Fruit fly (Drosophila melanogaster) whole organism, embryonic: Measurements from ENCODE around the gene prtp.

ENCODE experiments used
- ATbp ChIP-seq: fragments of 200-800 bp; sonication (Bioruptor generic); optimal IDR thresholded peaks from 2 replicates; lab custom pipeline; 2017; ENCODE audit warnings: missing biosample characterization, mild to moderate bottlenecking, missing genetic modification characterization, missing genetic modification reagents
- B-H1 ChIP-seq: fragments of 200-800 bp; sonication (Bioruptor generic); IDR thresholded peaks from 3 replicates; pipeline ENCODE4 v1.3.6; 2022; ENCODE audit warnings: missing biosample characterization, missing genetic modification characterization
- Blimp-1 ChIP-seq: fragments of 200-800 bp; sonication (Bioruptor generic); optimal IDR thresholded peaks from 3 replicates; lab custom pipeline; 2018; ENCODE audit warnings: missing biosample characterization, missing genetic modification characterization, mild to moderate bottlenecking, moderate library complexity, missing genetic modification reagents
- CG10209 ChIP-seq: fragments of 200-800 bp; sonication (Bioruptor generic); optimal IDR thresholded peaks from 3 replicates; lab custom pipeline; 2017; ENCODE audit warnings: missing biosample characterization, mild to moderate bottlenecking, missing genetic modification characterization, missing genetic modification reagents
- CG1024 ChIP-seq: fragments of 200-800 bp; sonication (Bioruptor generic); IDR thresholded peaks from 2 replicates; pipeline ENCODE4 v1.3.6; 2022; ENCODE audit warnings: missing biosample characterization, missing genetic modification characterization
- CG11504 ChIP-seq: fragments of 200-800 bp; sonication (Bioruptor generic); optimal IDR thresholded peaks from 3 replicates; lab custom pipeline; 2019; ENCODE audit warnings: missing biosample characterization, mild to moderate bottlenecking, missing genetic modification characterization, moderate library complexity
- CG12155 ChIP-seq: fragments of 200-800 bp; sonication (Bioruptor generic); optimal IDR thresholded peaks from 3 replicates; lab custom pipeline; 2016; ENCODE audit warnings: missing biosample characterization, missing genetic modification characterization
- CG13424 ChIP-seq: fragments of 200-800 bp; sonication (Bioruptor generic); optimal IDR thresholded peaks from 2 replicates; lab custom pipeline; 2019; ENCODE audit warnings: missing biosample characterization, mild to moderate bottlenecking, missing genetic modification characterization, moderate library complexity
- CG14014 ChIP-seq: fragments of 200-800 bp; sonication (Bioruptor generic); IDR thresholded peaks from 2 replicates; pipeline ENCODE4 v1.3.6; 2022; ENCODE audit warnings: missing biosample characterization, missing genetic modification characterization
- CG1529 ChIP-seq: fragments of 200-800 bp; sonication (Bioruptor generic); optimal IDR thresholded peaks from 3 replicates; lab custom pipeline; 2018; ENCODE audit warnings: missing biosample characterization, missing genetic modification characterization
- CG17328 ChIP-seq: fragments of 200-800 bp; sonication (Bioruptor generic); IDR thresholded peaks from 2 replicates; pipeline ENCODE4 v1.3.6; 2022; ENCODE audit warnings: missing biosample characterization, missing genetic modification characterization
- CG17612 ChIP-seq: fragments of 200-800 bp; sonication (Bioruptor generic); IDR thresholded peaks from 2 replicates; pipeline ENCODE4 v1.3.6; 2022; ENCODE audit warnings: missing biosample characterization, missing genetic modification characterization
- CG17912 ChIP-seq: fragments of 200-800 bp; sonication (Bioruptor generic); optimal IDR thresholded peaks from 2 replicates; lab custom pipeline; 2018; ENCODE audit warnings: missing biosample characterization, mild to moderate bottlenecking, missing genetic modification characterization
- CG2202 ChIP-seq: fragments of 200-800 bp; sonication (Bioruptor generic); optimal IDR thresholded peaks from 2 replicates; lab custom pipeline; 2018; ENCODE audit warnings: missing biosample characterization, mild to moderate bottlenecking, missing genetic modification characterization
- CG4820 ChIP-seq: fragments of 200-800 bp; sonication (Bioruptor generic); optimal IDR thresholded peaks from 3 replicates; lab custom pipeline; 2016; ENCODE audit warnings: missing biosample characterization, missing genetic modification characterization
- CG6272 ChIP-seq: fragments of 200-800 bp; sonication (Bioruptor generic); IDR thresholded peaks from 2 replicates; pipeline ENCODE4 v1.3.6; 2022; ENCODE audit warnings: missing biosample characterization, missing genetic modification characterization
- CG6854 ChIP-seq: fragments of 200-800 bp; sonication (Bioruptor generic); optimal IDR thresholded peaks from 3 replicates; lab custom pipeline; 2017; ENCODE audit warnings: missing biosample characterization, mild to moderate bottlenecking, missing genetic modification characterization
- CG7987 ChIP-seq: fragments of 200-800 bp; sonication (Bioruptor generic); optimal IDR thresholded peaks from 2 replicates; lab custom pipeline; 2018; ENCODE audit warnings: missing biosample characterization, mild to moderate bottlenecking, missing genetic modification characterization, moderate library complexity
- CG8944 ChIP-seq: fragments of 200-800 bp; sonication (Bioruptor generic); optimal IDR thresholded peaks from 3 replicates; lab custom pipeline; 2016; ENCODE audit warnings: missing biosample characterization, missing genetic modification characterization
- CG9932 ChIP-seq: fragments of 200-800 bp; sonication (Bioruptor generic); IDR thresholded peaks from 2 replicates; pipeline ENCODE4 v1.3.6; 2022; ENCODE audit warnings: missing biosample characterization, missing genetic modification characterization
- Chrac-16 ChIP-seq: fragments of 200-800 bp; sonication (Bioruptor generic); optimal IDR thresholded peaks from 3 replicates; lab custom pipeline; 2016; ENCODE audit warnings: missing biosample characterization, missing genetic modification characterization
- Dll ChIP-seq: fragments of 200-800 bp; sonication (Bioruptor generic); IDR thresholded peaks from 4 replicates; pipeline ENCODE4 v1.3.6; 2022; ENCODE audit warnings: missing biosample characterization, missing genetic modification characterization; ENCODE audit not compliant: partially characterized antibody
- Hsf ChIP-seq: fragments of 200-800 bp; sonication (Bioruptor generic); optimal IDR thresholded peaks from 3 replicates; lab custom pipeline; 2016; ENCODE audit warnings: missing biosample characterization, missing genetic modification characterization
- MESR4 ChIP-seq: fragments of 200-800 bp; sonication (Bioruptor generic); optimal IDR thresholded peaks from 2 replicates; lab custom pipeline; 2018; ENCODE audit warnings: missing biosample characterization, mild to moderate bottlenecking, missing genetic modification characterization, moderate library complexity
- Nf-YB ChIP-seq: fragments of 200-800 bp; sonication (Bioruptor generic); optimal IDR thresholded peaks from 3 replicates; lab custom pipeline; 2019; ENCODE audit warnings: missing biosample characterization, mild to moderate bottlenecking, missing genetic modification characterization, moderate library complexity
- Scr ChIP-seq: fragments of 200-800 bp; sonication (Bioruptor generic); IDR thresholded peaks from 2 replicates; pipeline ENCODE4 v1.3.6; 2022; ENCODE audit warnings: missing biosample characterization, missing genetic modification characterization; ENCODE audit not compliant: partially characterized antibody
- Sry-β ChIP-seq: fragments of 200-800 bp; sonication (Bioruptor generic); optimal IDR thresholded peaks from 2 replicates; lab custom pipeline; 2018; ENCODE audit warnings: missing biosample characterization, mild to moderate bottlenecking, missing genetic modification characterization, moderate library complexity
- TFAM ChIP-seq: fragments of 200-800 bp; sonication (Bioruptor generic); optimal IDR thresholded peaks from 2 replicates; lab custom pipeline; 2017; ENCODE audit warnings: missing biosample characterization, missing genetic modification characterization, inconsistent platforms
- Xrp1 ChIP-seq: fragments of 200-800 bp; sonication (Bioruptor generic); IDR thresholded peaks from 2 replicates; pipeline ENCODE4 v1.3.6; 2022; ENCODE audit warnings: missing biosample characterization, missing genetic modification characterization
- ase ChIP-seq: fragments of 200-800 bp; sonication (Bioruptor generic); IDR thresholded peaks from 3 replicates; pipeline ENCODE4 v1.3.6; 2022; ENCODE audit warnings: missing biosample characterization, missing genetic modification characterization
- chinmo ChIP-seq: fragments of 200-800 bp; sonication (Bioruptor generic); IDR thresholded peaks from 4 replicates; pipeline ENCODE4 v1.3.6; 2022; ENCODE audit warnings: missing biosample characterization, missing genetic modification characterization; ENCODE audit not compliant: partially characterized antibody
- ci ChIP-seq: fragments of 200-800 bp; sonication (Bioruptor generic); IDR thresholded peaks from 3 replicates; pipeline ENCODE4 v1.3.6; 2022; ENCODE audit warnings: missing biosample characterization, missing genetic modification characterization
- croc ChIP-seq: fragments of 200-800 bp; sonication (Bioruptor generic); conservative IDR thresholded peaks from 3 replicates; pipeline ENCODE4 v1.3.6; 2022; ENCODE audit warnings: missing biosample characterization, missing genetic modification characterization
- ftz-f1 ChIP-seq: fragments of 200-800 bp; sonication (Bioruptor generic); optimal IDR thresholded peaks from 2 replicates; lab custom pipeline; 2016; ENCODE audit warnings: missing biosample characterization, missing genetic modification characterization
- fu2 ChIP-seq: fragments of 200-800 bp; sonication (Bioruptor generic); optimal IDR thresholded peaks from 2 replicates; lab custom pipeline; 2016; ENCODE audit warnings: missing biosample characterization, missing genetic modification characterization
- gro ChIP-seq: fragments of 200-800 bp; sonication (Bioruptor generic); optimal IDR thresholded peaks from 2 replicates; lab custom pipeline; 2016; ENCODE audit warnings: missing biosample characterization, missing genetic modification characterization
- ind ChIP-seq: fragments of 200-800 bp; sonication (Bioruptor generic); optimal IDR thresholded peaks from 3 replicates; lab custom pipeline; 2016; ENCODE audit warnings: missing biosample characterization, missing genetic modification characterization
- lab ChIP-seq: fragments of 200-800 bp; sonication (Bioruptor generic); optimal IDR thresholded peaks from 3 replicates; lab custom pipeline; 2017; ENCODE audit warnings: missing biosample characterization, missing genetic modification characterization, mild to moderate bottlenecking, moderate library complexity, missing genetic modification reagents
- maf-S ChIP-seq: fragments of 200-800 bp; sonication (Bioruptor generic); optimal IDR thresholded peaks from 2 replicates; lab custom pipeline; 2016; ENCODE audit warnings: missing biosample characterization, missing genetic modification characterization
- nom ChIP-seq: fragments of 200-800 bp; sonication (Bioruptor generic); optimal IDR thresholded peaks from 2 replicates; lab custom pipeline; 2017; ENCODE audit warnings: missing biosample characterization, missing genetic modification characterization, mild to moderate bottlenecking, moderate library complexity, missing genetic modification reagents
- odd ChIP-seq: fragments of 200-800 bp; sonication (Bioruptor generic); optimal IDR thresholded peaks from 2 replicates; lab custom pipeline; 2017; ENCODE audit warnings: missing biosample characterization, mild to moderate bottlenecking, missing genetic modification characterization
- ranshi ChIP-seq: fragments of 200-800 bp; sonication (Bioruptor generic); IDR thresholded peaks from 2 replicates; pipeline ENCODE4 v1.3.6; 2022; ENCODE audit warnings: missing biosample characterization, missing genetic modification characterization
- run ChIP-seq: fragments of 200-800 bp; sonication (Bioruptor generic); optimal IDR thresholded peaks from 3 replicates; lab custom pipeline; 2018; ENCODE audit warnings: missing biosample characterization, mild to moderate bottlenecking, missing genetic modification characterization
- sens ChIP-seq: fragments of 200-800 bp; sonication (Bioruptor generic); peaks from one replicate; lab custom pipeline; 2016; ENCODE audit warnings: missing biosample characterization, missing genetic modification characterization
- seq ChIP-seq: fragments of 200-800 bp; sonication (Bioruptor generic); IDR thresholded peaks from 2 replicates; pipeline ENCODE4 v1.3.6; 2022; ENCODE audit warnings: missing biosample characterization, missing genetic modification characterization
- sima ChIP-seq: fragments of 200-800 bp; sonication (Bioruptor generic); optimal IDR thresholded peaks from 2 replicates; lab custom pipeline; 2016; ENCODE audit warnings: missing biosample characterization, missing genetic modification characterization
- slbo ChIP-seq: fragments of 200-800 bp; sonication (Bioruptor generic); IDR thresholded peaks from 2 replicates; pipeline ENCODE4 v1.3.6; 2022; ENCODE audit warnings: missing biosample characterization, missing genetic modification characterization
- sob ChIP-seq: fragments of 200-800 bp; sonication (Bioruptor generic); IDR thresholded peaks from 2 replicates; pipeline ENCODE4 v1.3.6; 2022; ENCODE audit warnings: missing biosample characterization, missing genetic modification characterization
- stwl ChIP-seq: fragments of 200-800 bp; sonication (Bioruptor generic); optimal IDR thresholded peaks from 3 replicates; lab custom pipeline; 2018; ENCODE audit warnings: missing biosample characterization, mild to moderate bottlenecking, missing genetic modification characterization, moderate library complexity
- zen ChIP-seq: fragments of 200-800 bp; sonication (Bioruptor generic); optimal IDR thresholded peaks from 3 replicates; lab custom pipeline; 2018; ENCODE audit warnings: missing biosample characterization, mild to moderate bottlenecking, missing genetic modification characterization, moderate library complexity
- zf30C ChIP-seq: fragments of 200-800 bp; sonication (Bioruptor generic); optimal IDR thresholded peaks from 3 replicates; lab custom pipeline; 2018; ENCODE audit warnings: missing biosample characterization, mild to moderate bottlenecking, missing genetic modification characterization

Gene prtp

dm6 chrX:11715263-11715659, 1.3 kb upstream of the prtp start, which contains the start of gene Amun (continued):
- TF ChIP-seq CG12155 (GFP tag; lab: Kevin White, UChicago) (no peak), nom (no peak), chinmo (no peak), CG17912 (no peak), CG2202 (no peak), TFAM (GFP tag; lab: Kevin White, UChicago) (no peak), stwl (no peak), CG4820 (GFP tag; lab: Kevin White, UChicago) (peak; percentile 97), CG13424 (no peak), Hsf (GFP tag; lab: Kevin White, UChicago) (peak; percentile 25), Dll (GFP tag; lab: Robert Waterston, UW) (no peak), CG10209 (GFP tag; lab: Kevin White, UChicago) (no peak), CG9932 (peak; percentile 64), run (tag; lab: Kevin White, UChicago) (no peak), B-H1 (peak; percentile 14; the same call in 1 of the 3 replicates), CG7987 (GFP tag; lab: Kevin White, UChicago) (no peak), CG11504 (tag; lab: Kevin White, UChicago) (peak; percentile 3), ind (peak; percentile 39), seq (GFP tag; lab: Robert Waterston, UW) (no peak), slbo (peak; percentile 81), Scr (GFP tag; lab: Robert Waterston, UW) (no peak), ATbp (GFP tag; lab: Kevin White, UChicago) (no peak), maf-S (no peak), CG1024 (GFP tag; lab: Robert Waterston, UW) (no peak), Nf-YB (no peak), Chrac-16 (GFP tag; lab: Kevin White, UChicago) (no peak), Blimp-1 (GFP tag; lab: Kevin White, UChicago) (no peak), sima (GFP tag; lab: Kevin White, UChicago) (no peak), CG17328 (GFP tag; lab: Robert Waterston, UW) (no peak), zf30C (GFP tag; lab: Kevin White, UChicago) (no peak), CG17612 (no peak; the same call in 1 of the 2 replicates), sens (GFP tag; lab: Kevin White, UChicago) (peak; percentile 80), sob (GFP tag; lab: Robert Waterston, UW) (peak; percentile 28), CG8944 (GFP tag; lab: Kevin White, UChicago) (peak; percentile 21), odd (GFP tag; lab: Kevin White, UChicago) (no peak), Sry-β (GFP tag; lab: Kevin White, UChicago) (no peak), ftz-f1 (GFP tag; lab: Kevin White, UChicago) (no peak), croc (no peak), CG6854 (GFP tag; lab: Kevin White, UChicago) (no peak), fu2 (GFP tag; lab: Kevin White, UChicago) (peak; percentile 15), lab (GFP tag; lab: Kevin White, UChicago) (peak; percentile 3), MESR4 (GFP tag; lab: Kevin White, UChicago) (no peak), CG6272 (GFP tag; lab: Robert Waterston, UW) (0 out of 2 replicates have a peak, but pooled peaks have one; percentile 4), gro (GFP tag; lab: Kevin White, UChicago) (peak; percentile 2), CG1529 (GFP tag; lab: Kevin White, UChicago) (no peak), Xrp1 (GFP tag; lab: Robert Waterston, UW) (0 out of 2 replicates have a peak, but pooled peaks have one; percentile 29), ase (GFP tag; lab: Robert Waterston, UW) (no peak), zen (tag; lab: Kevin White, UChicago) (no peak), ci (peak; percentile 15; the same call in 1 of the 3 replicates), ranshi (peak; percentile 21; the same call in 1 of the 2 replicates), CG14014 (no peak; the same call in 1 of the 2 replicates)
